Worm (Caenorhabditis elegans): Measurements from ENCODE around the gene sfrp-1.

sfrp-1 gene

DNA sequence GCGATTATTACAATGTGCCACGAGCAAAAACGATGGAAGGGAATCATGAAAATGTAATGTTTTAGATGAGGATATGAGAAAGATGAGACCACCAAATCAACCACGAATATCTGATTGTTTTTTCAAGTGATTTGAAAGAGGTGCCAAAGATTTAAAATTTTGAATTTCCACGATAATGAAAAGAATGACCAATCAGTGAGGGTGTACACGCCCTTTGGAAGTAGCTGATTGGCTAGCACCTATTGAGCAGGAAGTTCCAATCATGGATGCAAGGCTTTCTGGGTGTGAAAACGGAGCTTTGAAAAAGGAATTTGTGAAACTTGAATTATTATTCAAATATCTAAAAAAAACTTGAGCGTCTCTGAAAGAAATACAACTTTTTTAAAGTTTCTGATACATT lies 10.7 kb downstream of the sfrp-1 start:
- TF ChIP-seq ztf-23 (GFP tag; IDR thresholded peaks at IDR 0.05) (no peak), T22C8.4 (GFP tag; IDR thresholded peaks at IDR 0.05) (no peak), flt-1 (GFP tag; IDR thresholded peaks at IDR 0.05) (no peak), klf-2 (GFP tag; conservative IDR thresholded peaks at IDR 0.05) (no peak), ztf-29 (GFP tag; IDR thresholded peaks at IDR 0.05) (no peak), cog-1 (tag; optimal IDR thresholded peaks at IDR 0.05) (no peak), ref-1 (GFP tag; conservative IDR thresholded peaks at IDR 0.05) (no peak), med-1 (GFP tag; optimal IDR thresholded peaks at IDR 0.05; ENCODE audit: insufficient read depth) (no peak), tab-1 (GFP tag; IDR thresholded peaks at IDR 0.05) (no peak)

DNA sequence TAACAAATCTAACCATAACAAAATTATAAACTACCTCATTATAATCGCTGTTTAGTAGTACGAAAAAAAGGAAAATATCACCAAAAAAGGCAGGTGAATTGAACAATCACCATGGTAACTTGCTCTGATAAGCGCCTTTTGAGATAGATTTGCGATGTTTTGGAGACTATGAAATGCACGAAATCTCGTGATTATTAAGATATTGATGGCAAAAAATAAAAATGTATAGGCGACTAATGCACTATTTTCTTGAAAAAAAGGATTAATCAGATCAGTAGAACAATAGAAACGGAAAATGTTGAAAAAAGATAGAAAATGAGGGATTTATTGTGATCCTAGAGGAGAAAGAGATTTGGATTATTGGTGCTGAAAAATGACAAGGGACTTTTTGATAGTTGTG lies 13.7 kb downstream of the sfrp-1 start:
- TF ChIP-seq ref-1 (GFP tag; conservative IDR thresholded peaks at IDR 0.05) (no peak), ztf-29 (GFP tag; IDR thresholded peaks at IDR 0.05) (no peak), med-1 (GFP tag; optimal IDR thresholded peaks at IDR 0.05; ENCODE audit: insufficient read depth) (no peak), ztf-23 (GFP tag; IDR thresholded peaks at IDR 0.05) (no peak), T22C8.4 (GFP tag; IDR thresholded peaks at IDR 0.05) (no peak), flt-1 (GFP tag; IDR thresholded peaks at IDR 0.05) (no peak), klf-2 (GFP tag; conservative IDR thresholded peaks at IDR 0.05) (no peak), tab-1 (GFP tag; IDR thresholded peaks at IDR 0.05) (no peak), cog-1 (tag; optimal IDR thresholded peaks at IDR 0.05) (no peak)

DNA sequence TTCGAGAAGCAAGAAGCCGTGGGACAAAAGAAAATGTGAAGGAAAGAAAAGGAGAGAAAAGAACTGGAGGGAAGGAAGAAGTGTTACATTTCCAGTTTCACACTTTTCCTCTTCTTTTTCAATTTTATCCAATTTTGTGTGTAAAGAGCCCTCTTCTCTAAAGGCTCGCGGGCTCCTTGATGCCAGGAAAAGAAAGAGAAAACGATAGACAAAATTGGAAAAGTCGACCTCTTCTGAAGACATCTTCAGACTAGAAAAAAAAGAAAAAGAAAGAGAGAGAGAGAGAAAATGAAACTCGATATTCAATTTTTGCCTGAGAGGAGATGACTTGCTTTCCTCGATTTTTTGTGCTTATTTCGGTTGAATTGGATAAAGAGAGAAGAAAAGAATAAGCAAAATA lies 17.2 kb downstream of the sfrp-1 start:
- no peak for TF ChIP-seq ztf-29 (GFP tag; IDR thresholded peaks at IDR 0.05)
- no peak for TF ChIP-seq klf-2 (GFP tag; conservative IDR thresholded peaks at IDR 0.05)
- TF ChIP-seq ref-1 (GFP tag; conservative IDR thresholded peaks at IDR 0.05), result no peak
- TF ChIP-seq tab-1 (GFP tag; IDR thresholded peaks at IDR 0.05), result no peak
- TF ChIP-seq cog-1 (tag; optimal IDR thresholded peaks at IDR 0.05), result no peak
- no peak for TF ChIP-seq flt-1 (GFP tag; IDR thresholded peaks at IDR 0.05)
- no peak for TF ChIP-seq med-1 (GFP tag; optimal IDR thresholded peaks at IDR 0.05; ENCODE audit: insufficient read depth)
- TF ChIP-seq T22C8.4 (GFP tag; IDR thresholded peaks at IDR 0.05), result no peak

ce11 chrIV:6383970-6384369 lies 18.3 kb downstream of the sfrp-1 start, which contains the start of gene shl-1:
shl-1 (minus strand) TSS chrIV:6384070.
- TF ChIP-seq klf-2 (GFP tag; conservative IDR thresholded peaks at IDR 0.05) (no peak), T22C8.4 (GFP tag; IDR thresholded peaks at IDR 0.05) (no peak), cog-1 (tag; optimal IDR thresholded peaks at IDR 0.05) (no peak), med-1 (GFP tag; optimal IDR thresholded peaks at IDR 0.05; ENCODE audit: insufficient read depth) (no peak), flt-1 (GFP tag; IDR thresholded peaks at IDR 0.05) (no peak), ref-1 (GFP tag; conservative IDR thresholded peaks at IDR 0.05) (no peak), ztf-29 (GFP tag; IDR thresholded peaks at IDR 0.05) (no peak), tab-1 (GFP tag; IDR thresholded peaks at IDR 0.05) (no peak), ztf-23 (GFP tag; IDR thresholded peaks at IDR 0.05) (no peak)

- no peak for TF ChIP-seq klf-2 (GFP tag; conservative IDR thresholded peaks at IDR 0.05)
Measured at ce11 chrIV:6378398-6378797, 23.8 kb downstream of the sfrp-1 start.

ce11 chrIV:6377335-6378069 lies 24.7 kb downstream of the sfrp-1 start:
- TF ChIP-seq T22C8.4 (GFP tag; IDR thresholded peaks at IDR 0.05), result no peak
- TF ChIP-seq klf-2 (GFP tag; conservative IDR thresholded peaks at IDR 0.05), result no peak
- TF ChIP-seq ztf-29 (GFP tag; IDR thresholded peaks at IDR 0.05), result no peak
- no peak for TF ChIP-seq tab-1 (GFP tag; IDR thresholded peaks at IDR 0.05)
- no peak for TF ChIP-seq ref-1 (GFP tag; conservative IDR thresholded peaks at IDR 0.05)
- no peak for TF ChIP-seq med-1 (GFP tag; optimal IDR thresholded peaks at IDR 0.05; ENCODE audit: insufficient read depth)

- no peak for TF ChIP-seq tab-1 (GFP tag; IDR thresholded peaks at IDR 0.05)
- TF ChIP-seq ztf-29 (GFP tag; IDR thresholded peaks at IDR 0.05), result no peak
- no peak for TF ChIP-seq ref-1 (GFP tag; conservative IDR thresholded peaks at IDR 0.05)
- no peak for TF ChIP-seq cog-1 (tag; optimal IDR thresholded peaks at IDR 0.05)
- no peak for TF ChIP-seq klf-2 (GFP tag; conservative IDR thresholded peaks at IDR 0.05)
- TF ChIP-seq ztf-23 (GFP tag; IDR thresholded peaks at IDR 0.05), result no peak
- TF ChIP-seq med-1 (GFP tag; optimal IDR thresholded peaks at IDR 0.05; ENCODE audit: insufficient read depth), result no peak
- TF ChIP-seq flt-1 (GFP tag; IDR thresholded peaks at IDR 0.05), result no peak
- no peak for TF ChIP-seq T22C8.4 (GFP tag; IDR thresholded peaks at IDR 0.05)
Measured at ce11 chrIV:6376473-6377115, 25.6 kb downstream of the sfrp-1 start, which contains the start of the genes hrpf-2 and bli-6. hrpf-2 (minus strand) TSS chrIV:6376523. bli-6 (plus strand) TSS chrIV:6377065.

DNA sequence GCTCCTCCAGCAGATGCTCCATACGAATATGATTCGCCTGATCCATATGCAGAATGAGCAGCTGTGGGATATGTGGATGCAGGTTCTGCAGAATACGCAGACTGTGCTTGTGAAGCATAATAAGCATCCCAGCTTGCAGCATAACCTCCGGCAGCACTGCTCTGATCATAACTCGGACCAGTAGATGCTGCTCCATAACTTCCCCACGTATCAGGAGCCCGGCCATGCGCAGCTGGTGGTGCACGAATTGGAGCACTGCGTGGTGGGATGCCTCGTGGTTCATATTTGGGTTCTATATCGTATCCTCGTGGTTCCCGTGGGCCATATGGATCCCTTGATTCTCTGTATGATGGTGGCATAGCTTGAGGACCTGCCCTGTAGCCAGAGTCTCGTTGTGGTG lies 28.5 kb downstream of the sfrp-1 start:
- TF ChIP-seq ztf-29 (GFP tag; IDR thresholded peaks at IDR 0.05) (no peak), flt-1 (GFP tag; IDR thresholded peaks at IDR 0.05) (no peak), klf-2 (GFP tag; conservative IDR thresholded peaks at IDR 0.05) (no peak), med-1 (GFP tag; optimal IDR thresholded peaks at IDR 0.05; ENCODE audit: insufficient read depth) (no peak), cog-1 (tag; optimal IDR thresholded peaks at IDR 0.05) (no peak), T22C8.4 (GFP tag; IDR thresholded peaks at IDR 0.05) (no peak), tab-1 (GFP tag; IDR thresholded peaks at IDR 0.05) (no peak), ztf-23 (GFP tag; IDR thresholded peaks at IDR 0.05) (no peak), ref-1 (GFP tag; conservative IDR thresholded peaks at IDR 0.05) (no peak)

DNA sequence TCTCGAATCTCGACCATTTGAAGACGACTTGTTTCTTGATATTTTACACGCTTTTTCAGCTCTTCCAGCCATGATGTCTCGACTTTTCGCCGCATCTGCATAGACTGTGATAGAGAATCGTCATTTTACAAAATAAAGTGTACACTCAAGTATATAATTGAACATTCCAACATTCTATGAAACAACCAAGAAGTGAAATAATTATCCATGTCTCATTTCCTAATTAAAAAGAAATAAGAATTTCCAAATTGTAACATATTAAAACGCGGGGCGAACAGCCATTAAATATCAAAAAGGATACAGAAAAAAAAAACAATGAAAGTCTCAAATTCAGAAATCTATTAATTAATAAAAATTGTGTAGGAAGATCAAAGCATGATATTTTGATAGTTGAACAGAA lies 29.2 kb downstream of the sfrp-1 start, which contains the start of gene smg-3:
TSS of gene smg-3 (minus strand) at position 101 of the 400 bp plus-strand sequence.
- TF ChIP-seq tab-1 (GFP tag; IDR thresholded peaks at IDR 0.05) (no peak), ztf-23 (GFP tag; IDR thresholded peaks at IDR 0.05) (no peak), ref-1 (GFP tag; conservative IDR thresholded peaks at IDR 0.05) (no peak), ztf-29 (GFP tag; IDR thresholded peaks at IDR 0.05) (no peak), klf-2 (GFP tag; conservative IDR thresholded peaks at IDR 0.05) (no peak), flt-1 (GFP tag; IDR thresholded peaks at IDR 0.05) (no peak), cog-1 (tag; optimal IDR thresholded peaks at IDR 0.05) (no peak), T22C8.4 (GFP tag; IDR thresholded peaks at IDR 0.05) (no peak), med-1 (GFP tag; optimal IDR thresholded peaks at IDR 0.05; ENCODE audit: insufficient read depth) (no peak)

Measured in whole organism, midembryonic.